Worm (Caenorhabditis elegans) whole organism, late embryonic: Measurements from ENCODE around the gene F53F1.4.

Experiments used
- F13H6.1 ChIP-seq: sonication (generic microtip); optimal IDR thresholded peaks from 2 replicates; lab custom pipeline; 2016; ENCODE audit warnings: missing genetic modification characterization, missing compliant biosample characterization
- K09A11.1 ChIP-seq: sonication (generic microtip); optimal IDR thresholded peaks from 2 replicates; lab custom pipeline; 2017; ENCODE audit warnings: antibody characterized with exemption, mild to moderate bottlenecking, missing genetic modification characterization, missing compliant biosample characterization; ENCODE audit not compliant: insufficient read depth
- T23F11.4 ChIP-seq: fragments of 200-800 bp; sonication (Bioruptor generic); optimal IDR thresholded peaks from 2 replicates; lab custom pipeline; 2018; ENCODE audit warnings: mild to moderate bottlenecking, missing genetic modification characterization, missing compliant biosample characterization
- Y22D7AL.16 ChIP-seq: sonication (generic microtip); optimal IDR thresholded peaks from 2 replicates; lab custom pipeline; 2016; ENCODE audit warnings: missing genetic modification characterization, missing compliant biosample characterization
- ahr-1 ChIP-seq: sonication (generic microtip); optimal IDR thresholded peaks from 2 replicates; lab custom pipeline; 2016; ENCODE audit warnings: missing genetic modification characterization, missing compliant biosample characterization
- ceh-22 ChIP-seq: sonication (generic microtip); optimal IDR thresholded peaks from 2 replicates; lab custom pipeline; 2017; ENCODE audit warnings: missing biosample characterization, missing genetic modification characterization
- ceh-24 ChIP-seq: sonication (generic microtip); optimal IDR thresholded peaks from 2 replicates; lab custom pipeline; 2016; ENCODE audit warnings: mild to moderate bottlenecking, missing genetic modification characterization, missing compliant biosample characterization
- ceh-30 ChIP-seq: fragments of 150-350 bp; optimal IDR thresholded peaks from 2 replicates; lab custom pipeline; 2014; ENCODE audit warnings: missing biosample characterization, missing genetic modification characterization
- ceh-31 ChIP-seq: sonication (generic microtip); optimal IDR thresholded peaks from 2 replicates; lab custom pipeline; 2016; ENCODE audit warnings: missing genetic modification characterization, missing compliant biosample characterization
- ceh-45 ChIP-seq: fragments of 200-800 bp; sonication (Bioruptor generic); IDR thresholded peaks from 2 replicates; pipeline ENCODE4 v1.3.6; 2022; ENCODE audit warnings: missing genetic modification reagents, missing genetic modification characterization, missing compliant biosample characterization
- ceh-48 ChIP-seq: sonication (generic microtip); optimal IDR thresholded peaks from 2 replicates; lab custom pipeline; 2016; ENCODE audit warnings: missing genetic modification characterization, inconsistent platforms, missing compliant biosample characterization
- ceh-9 ChIP-seq: sonication (generic microtip); optimal IDR thresholded peaks from 2 replicates; lab custom pipeline; 2016; ENCODE audit warnings: mild to moderate bottlenecking, missing genetic modification characterization, inconsistent platforms, missing compliant biosample characterization
- che-1 ChIP-seq: sonication (generic microtip); optimal IDR thresholded peaks from 2 replicates; lab custom pipeline; 2016; ENCODE audit warnings: mild to moderate bottlenecking, missing genetic modification characterization, missing compliant biosample characterization
- dmd-4 ChIP-seq: sonication (generic microtip); optimal IDR thresholded peaks from 2 replicates; lab custom pipeline; 2016; ENCODE audit warnings: borderline replicate concordance, missing genetic modification characterization, missing compliant biosample characterization
- elt-2 ChIP-seq: sonication (generic microtip); optimal IDR thresholded peaks from 2 replicates; lab custom pipeline; 2016; ENCODE audit warnings: missing genetic modification reagents, missing genetic modification characterization, missing compliant biosample characterization
- ets-4 ChIP-seq: sonication (generic microtip); optimal IDR thresholded peaks from 2 replicates; lab custom pipeline; 2016; ENCODE audit warnings: missing genetic modification characterization, missing compliant biosample characterization
- eyg-1 ChIP-seq: sonication (generic microtip); optimal IDR thresholded peaks from 2 replicates; lab custom pipeline; 2016; ENCODE audit warnings: missing genotype, missing genetic modification characterization, missing compliant biosample characterization
- fax-1 ChIP-seq: sonication (generic microtip); optimal IDR thresholded peaks from 2 replicates; lab custom pipeline; 2016; ENCODE audit warnings: missing genotype, missing genetic modification characterization, missing compliant biosample characterization
- gmeb-2 ChIP-seq: sonication (generic microtip); optimal IDR thresholded peaks from 2 replicates; lab custom pipeline; 2016; ENCODE audit warnings: missing genetic modification characterization, inconsistent platforms, missing compliant biosample characterization
- hlh-13 ChIP-seq: fragments of 200-800 bp; sonication (Bioruptor generic); optimal IDR thresholded peaks from 2 replicates; lab custom pipeline; 2018; ENCODE audit warnings: mild to moderate bottlenecking, missing genetic modification characterization, missing compliant biosample characterization
- hlh-8 ChIP-seq: sonication (generic microtip); optimal IDR thresholded peaks from 2 replicates; lab custom pipeline; 2016; ENCODE audit warnings: missing genotype, missing genetic modification characterization, missing compliant biosample characterization
- madf-2 ChIP-seq: sonication (generic microtip); optimal IDR thresholded peaks from 2 replicates; lab custom pipeline; 2017; ENCODE audit warnings: missing genetic modification characterization, missing compliant biosample characterization
- nhr-232 ChIP-seq: sonication (generic microtip); optimal IDR thresholded peaks from 2 replicates; lab custom pipeline; 2016; ENCODE audit warnings: missing genetic modification characterization, missing compliant biosample characterization
- odd-2 ChIP-seq: sonication (generic microtip); optimal IDR thresholded peaks from 2 replicates; lab custom pipeline; 2017; ENCODE audit warnings: antibody characterized with exemption, mild to moderate bottlenecking, missing genetic modification characterization, missing compliant biosample characterization
- pag-3 ChIP-seq: sonication (generic microtip); optimal IDR thresholded peaks from 2 replicates; lab custom pipeline; 2016; ENCODE audit warnings: missing compliant biosample characterization, missing genetic modification characterization, borderline replicate concordance
- pax-1 ChIP-seq: fragments of 150-350 bp; optimal IDR thresholded peaks from 2 replicates; lab custom pipeline; 2014; ENCODE audit warnings: missing biosample characterization, missing genetic modification characterization
- pha-4 ChIP-seq: fragments of 150-350 bp; optimal IDR thresholded peaks from 2 replicates; lab custom pipeline; 2018; ENCODE audit warnings: missing biosample characterization, missing genetic modification reagents, missing genetic modification characterization
- pqm-1 ChIP-seq: sonication (generic microtip); optimal IDR thresholded peaks from 2 replicates; lab custom pipeline; 2016; ENCODE audit warnings: missing genetic modification characterization, missing compliant biosample characterization
- pros-1 ChIP-seq: fragments of 150-350 bp; optimal IDR thresholded peaks from 2 replicates; lab custom pipeline; 2014; ENCODE audit warnings: missing biosample characterization, missing genetic modification reagents, missing genetic modification characterization
- syd-9 ChIP-seq: sonication (generic microtip); optimal IDR thresholded peaks from 2 replicates; lab custom pipeline; 2016; ENCODE audit warnings: mild to moderate bottlenecking, missing genetic modification characterization, moderate library complexity, missing compliant biosample characterization
- tbx-2 ChIP-seq: sonication (generic microtip); optimal IDR thresholded peaks from 2 replicates; lab custom pipeline; 2016; ENCODE audit warnings: missing genetic modification characterization, missing compliant biosample characterization
- unc-42 ChIP-seq: sonication (generic microtip); optimal IDR thresholded peaks from 2 replicates; lab custom pipeline; 2016; ENCODE audit warnings: missing genotype, missing genetic modification characterization, missing compliant biosample characterization
- unc-55 ChIP-seq: sonication (generic microtip); optimal IDR thresholded peaks from 2 replicates; lab custom pipeline; 2017; ENCODE audit warnings: missing biosample characterization, missing genetic modification reagents, missing genetic modification characterization
- unc-86 ChIP-seq: sonication (generic microtip); optimal IDR thresholded peaks from 2 replicates; lab custom pipeline; 2016; ENCODE audit warnings: missing genetic modification characterization, missing compliant biosample characterization
- ztf-16 ChIP-seq: sonication (generic microtip); optimal IDR thresholded peaks from 2 replicates; lab custom pipeline; 2017; ENCODE audit warnings: missing genetic modification characterization, missing compliant biosample characterization

Gene F53F1.4

ce11 chrV:13369663-13370062 lies 41.2 kb upstream of the F53F1.4 start:
- no peak for TF ChIP-seq unc-42 (tag; lab: Kevin White, UChicago)

ce11 chrV:13370265-13370664 lies 40.6 kb upstream of the F53F1.4 start:
- TF ChIP-seq syd-9 (tag; lab: Kevin White, UChicago) (no peak), pros-1 (no peak), gmeb-2 (no peak), nhr-232 (tag; lab: Kevin White, UChicago) (no peak), fax-1 (tag; lab: Kevin White, UChicago) (no peak), odd-2 (tag; lab: Kevin White, UChicago) (no peak), pha-4 (tag; lab: Kevin White, UChicago) (no peak), elt-2 (no peak), ceh-30 (tag; lab: Kevin White, UChicago) (no peak)
- TF ChIP-seq, all 69 proteins: peak for 0

ce11 chrV:13371336-13371735 lies 39.5 kb upstream of the F53F1.4 start:
- TF ChIP-seq pros-1 (peak; percentile 1), tbx-2 (no peak), ceh-45 (GFP tag; lab: Robert Waterston, UW) (no peak), ceh-22 (tag; lab: Kevin White, UChicago) (no peak), dmd-4 (tag; lab: Kevin White, UChicago) (no peak), che-1 (tag; lab: Kevin White, UChicago) (no peak), ztf-16 (tag; lab: Kevin White, UChicago) (no peak), pqm-1 (no peak), ceh-31 (tag; lab: Kevin White, UChicago) (peak; percentile 34), pax-1 (no peak), F13H6.1 (tag; lab: Kevin White, UChicago) (peak; percentile 49), ahr-1 (tag; lab: Kevin White, UChicago) (no peak), pha-4 (tag; lab: Kevin White, UChicago) (no peak), ceh-48 (tag; lab: Kevin White, UChicago) (no peak), K09A11.1 (tag; lab: Kevin White, UChicago) (no peak), Y22D7AL.16 (tag; lab: Kevin White, UChicago) (no peak), ets-4 (tag; lab: Kevin White, UChicago) (no peak), syd-9 (tag; lab: Kevin White, UChicago) (no peak), odd-2 (tag; lab: Kevin White, UChicago) (no peak), gmeb-2 (no peak), hlh-13 (GFP tag; lab: Kevin White, UChicago) (no peak), pag-3 (tag; lab: Kevin White, UChicago) (no peak)

- no peak for TF ChIP-seq eyg-1 (tag; lab: Kevin White, UChicago)
- TF ChIP-seq elt-2, result peak; percentile 61
Observed at ce11 chrV:13372821-13373220, 38.1 kb upstream of the F53F1.4 start.

- no peak for TF ChIP-seq madf-2 (tag; lab: Kevin White, UChicago)
- TF ChIP-seq elt-2, result peak; percentile 48
- TF ChIP-seq pqm-1, result peak; percentile 26
Observed at ce11 chrV:13373643-13374042, 37.2 kb upstream of the F53F1.4 start.

ce11 chrV:13374532-13374931 lies 36.3 kb upstream of the F53F1.4 start:
- TF ChIP-seq ceh-31 (tag; lab: Kevin White, UChicago), result peak; percentile 28
- TF ChIP-seq unc-86, result no peak
- peak; percentile 8 for TF ChIP-seq unc-55 (GFP tag; lab: Kevin White, UChicago)

ce11 chrV:13375861-13376260 lies 35.0 kb upstream of the F53F1.4 start:
- TF ChIP-seq ceh-9 (tag; lab: Kevin White, UChicago) (no peak), ceh-24 (tag; lab: Kevin White, UChicago) (no peak), hlh-8 (tag; lab: Kevin White, UChicago) (no peak), che-1 (tag; lab: Kevin White, UChicago) (no peak), Y22D7AL.16 (tag; lab: Kevin White, UChicago) (no peak), hlh-13 (GFP tag; lab: Kevin White, UChicago) (no peak), ceh-22 (tag; lab: Kevin White, UChicago) (no peak), gmeb-2 (no peak), odd-2 (tag; lab: Kevin White, UChicago) (no peak), T23F11.4 (no peak)
